Fruit fly (Drosophila melanogaster): ENCODE data around the gene CG2157.

The CG2157 gene

DNA sequence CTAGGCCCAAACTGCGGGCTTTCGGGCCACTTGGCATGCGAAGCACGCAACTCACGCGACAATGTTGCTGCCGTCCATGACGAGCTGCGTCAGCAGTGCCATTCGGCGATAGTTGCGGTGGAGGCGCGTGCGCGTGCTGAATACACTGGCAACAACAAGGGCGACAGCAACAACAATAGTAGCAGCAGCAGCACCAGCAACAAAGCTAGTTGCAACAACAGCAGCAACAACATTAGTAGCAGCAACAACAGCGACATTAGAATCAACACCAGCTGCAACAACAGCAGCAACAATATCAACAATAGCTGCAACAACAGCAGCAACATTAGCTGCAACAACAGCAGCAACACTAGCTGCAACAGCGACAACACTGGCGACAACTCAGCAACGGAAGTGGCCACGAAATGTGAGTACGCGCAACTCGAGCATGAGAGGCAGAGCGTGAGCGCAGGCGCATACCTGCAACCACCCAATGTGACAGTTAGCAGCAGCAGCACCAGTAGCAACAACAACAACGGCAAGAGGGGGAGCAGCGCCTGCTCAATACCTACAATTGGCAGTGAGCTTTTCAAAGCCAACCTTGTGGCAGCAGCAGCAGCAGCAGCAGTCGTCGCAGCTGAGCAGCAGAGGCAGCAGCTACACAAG is 37.3 kb downstream of the CG2157 start:
- TF ChIP-seq Dll (optimal IDR thresholded peaks at IDR 0.05), result no peak
- no peak for TF ChIP-seq usp (GFP tag; optimal IDR thresholded peaks at IDR 0.05)
- TF ChIP-seq EcR (GFP tag; optimal IDR thresholded peaks at IDR 0.05), result no peak
- TF ChIP-seq pan (optimal IDR thresholded peaks at IDR 0.05), result no peak
- no peak for TF ChIP-seq psq (optimal IDR thresholded peaks at IDR 0.05)
- no peak for TF ChIP-seq CG8478 (optimal IDR thresholded peaks at IDR 0.05)

DNA sequence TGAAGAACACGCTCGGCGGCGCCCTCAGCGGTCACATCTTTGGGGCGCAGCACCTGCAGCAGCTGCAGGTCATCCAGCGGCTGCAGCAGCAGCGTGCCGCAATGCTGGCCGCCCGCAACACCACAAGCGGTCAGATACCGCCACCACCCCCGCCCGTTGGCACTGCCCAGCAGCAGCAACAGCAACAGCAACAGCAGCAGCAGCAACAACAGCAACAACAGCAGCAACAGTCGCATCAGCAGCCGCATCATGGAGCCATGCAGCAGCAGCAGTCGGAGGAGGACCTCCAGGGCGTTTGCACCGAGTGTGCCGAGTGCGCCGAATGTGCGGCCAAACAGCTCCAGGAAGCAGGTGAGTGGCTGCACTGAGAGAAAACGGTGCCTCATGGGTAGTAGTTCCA is 43.5 kb downstream of the CG2157 start:
- no peak for TF ChIP-seq Dll (optimal IDR thresholded peaks at IDR 0.05)
- TF ChIP-seq psq (optimal IDR thresholded peaks at IDR 0.05), result no peak
- no peak for TF ChIP-seq EcR (GFP tag; optimal IDR thresholded peaks at IDR 0.05)
- TF ChIP-seq usp (GFP tag; optimal IDR thresholded peaks at IDR 0.05), result no peak
- TF ChIP-seq CG8478 (optimal IDR thresholded peaks at IDR 0.05), result no peak
- no peak for TF ChIP-seq pan (optimal IDR thresholded peaks at IDR 0.05)

All from whole organism.